Worm (Caenorhabditis elegans) whole organism, young adult: ENCODE measurements around the gene fbxa-39.

Source experiments
- F10E7.11 ChIP-seq: sonication (generic microtip); optimal IDR thresholded peaks from 2 replicates; lab custom pipeline; 2017; ENCODE audit warnings: mild to moderate bottlenecking, missing genetic modification characterization, moderate library complexity, missing compliant biosample characterization
- F39B2.1 ChIP-seq: fragments of 200-800 bp; sonication (Bioruptor generic); IDR thresholded peaks from 2 replicates; pipeline ENCODE4 v1.3.6; 2022; ENCODE audit warnings: missing genetic modification reagents, missing genetic modification characterization, missing compliant biosample characterization
- F55B11.4 ChIP-seq: sonication (generic microtip); optimal IDR thresholded peaks from 2 replicates; lab custom pipeline; 2016; ENCODE audit warnings: missing compliant biosample characterization, missing genetic modification characterization, borderline replicate concordance; ENCODE audit not compliant: insufficient read depth
- F57C9.4 ChIP-seq: sonication (generic microtip); optimal IDR thresholded peaks from 2 replicates; lab custom pipeline; 2017; ENCODE audit warnings: mild to moderate bottlenecking, missing genetic modification characterization, missing compliant biosample characterization
- K11D2.4 ChIP-seq: fragments of 200-800 bp; sonication (Bioruptor generic); IDR thresholded peaks from 2 replicates; pipeline ENCODE4 v1.3.6; 2022; ENCODE audit warnings: missing genetic modification reagents, missing genetic modification characterization, missing compliant biosample characterization
- K12H6.12 ChIP-seq: fragments of 200-800 bp; sonication (Bioruptor generic); optimal IDR thresholded peaks from 2 replicates; lab custom pipeline; 2018; ENCODE audit warnings: mild to moderate bottlenecking, missing genetic modification characterization, missing compliant biosample characterization
- Y56A3A.18 ChIP-seq: fragments of 200-800 bp; sonication (Bioruptor generic); IDR thresholded peaks from 2 replicates; pipeline ENCODE4 v1.3.6; 2022; ENCODE audit warnings: missing genetic modification reagents, missing genetic modification characterization, missing compliant biosample characterization
- akir-1 ChIP-seq: fragments of 200-800 bp; sonication (Bioruptor generic); optimal IDR thresholded peaks from 2 replicates; lab custom pipeline; 2018; ENCODE audit warnings: mild to moderate bottlenecking, missing genetic modification characterization, moderate library complexity, missing compliant biosample characterization
- atf-7 ChIP-seq: sonication (generic microtip); optimal IDR thresholded peaks from 2 replicates; lab custom pipeline; 2017; ENCODE audit warnings: mild to moderate bottlenecking, missing genetic modification characterization, missing compliant biosample characterization
- bed-1 ChIP-seq: fragments of 200-800 bp; sonication (Bioruptor generic); IDR thresholded peaks from 2 replicates; pipeline ENCODE4 v1.3.6; 2022; ENCODE audit warnings: missing genetic modification reagents, missing genetic modification characterization, missing compliant biosample characterization
- ceh-27 ChIP-seq: fragments of 200-800 bp; sonication (Bioruptor generic); optimal IDR thresholded peaks from 2 replicates; lab custom pipeline; 2018; ENCODE audit warnings: mild to moderate bottlenecking, missing genetic modification characterization, moderate library complexity, missing compliant biosample characterization
- dox-1 ChIP-seq: fragments of 200-800 bp; sonication (Bioruptor generic); IDR thresholded peaks from 2 replicates; pipeline ENCODE4 v1.3.6; 2022; ENCODE audit warnings: missing genetic modification reagents, missing genetic modification characterization, missing compliant biosample characterization
- dpff-1 ChIP-seq: sonication (generic microtip); optimal IDR thresholded peaks from 2 replicates; lab custom pipeline; 2017; ENCODE audit warnings: mild to moderate bottlenecking, missing genetic modification characterization, missing compliant biosample characterization
- egl-18 ChIP-seq: fragments of 200-800 bp; sonication (Bioruptor generic); IDR thresholded peaks from 2 replicates; pipeline ENCODE4 v1.3.6; 2022; ENCODE audit warnings: missing genetic modification reagents, missing genetic modification characterization, missing compliant biosample characterization
- egl-44 ChIP-seq: fragments of 200-800 bp; sonication (Bioruptor generic); IDR thresholded peaks from 2 replicates; pipeline ENCODE4 v1.3.6; 2022; ENCODE audit warnings: missing genetic modification reagents, missing genetic modification characterization, missing compliant biosample characterization
- fkh-3 ChIP-seq: sonication (generic microtip); optimal IDR thresholded peaks from 2 replicates; lab custom pipeline; 2016; ENCODE audit warnings: mild to moderate bottlenecking, missing genetic modification characterization, missing compliant biosample characterization
- gei-17 ChIP-seq: fragments of 200-800 bp; sonication (Bioruptor generic); optimal IDR thresholded peaks from 2 replicates; lab custom pipeline; 2018; ENCODE audit warnings: mild to moderate bottlenecking, missing genetic modification characterization, missing compliant biosample characterization
- hmg-1.2 ChIP-seq: fragments of 200-800 bp; sonication (Bioruptor generic); IDR thresholded peaks from 2 replicates; pipeline ENCODE4 v1.3.6; 2022; ENCODE audit warnings: missing genetic modification reagents, missing genetic modification characterization, missing compliant biosample characterization
- hrde-1 ChIP-seq: sonication (generic microtip); optimal IDR thresholded peaks from 2 replicates; lab custom pipeline; 2016; ENCODE audit warnings: missing genetic modification characterization, mild to moderate bottlenecking, missing compliant biosample characterization, moderate library complexity, missing genotype, missing genetic modification reagents, borderline replicate concordance
- let-607 ChIP-seq, 2 experiments: fragments of 200-800 bp in 1 of 2; sonication (Bioruptor generic) in 1 of 2; sonication (generic microtip) in 1 of 2; optimal IDR thresholded peaks; 2 replicates each; lab custom pipeline; 2016 to 2018; ENCODE audit warnings: mild to moderate bottlenecking in 2 of 2, missing compliant biosample characterization in 2 of 2, missing genetic modification characterization in 2 of 2, moderate library complexity in 2 of 2, missing genotype in 1 of 2
- lsy-27 ChIP-seq: sonication (generic microtip); optimal IDR thresholded peaks from 2 replicates; lab custom pipeline; 2017; ENCODE audit warnings: missing genetic modification characterization, mild to moderate bottlenecking, missing compliant biosample characterization, antibody characterized with exemption, missing genotype, borderline replicate concordance; ENCODE audit not compliant: insufficient read depth
- madf-10 ChIP-seq: sonication (generic microtip); optimal IDR thresholded peaks from 2 replicates; lab custom pipeline; 2016; ENCODE audit warnings: mild to moderate bottlenecking, missing genetic modification characterization, missing compliant biosample characterization
- madf-3 ChIP-seq: fragments of 200-800 bp; sonication (Bioruptor generic); IDR thresholded peaks from 2 replicates; pipeline ENCODE4 v1.3.6; 2022; ENCODE audit warnings: missing genetic modification reagents, missing genetic modification characterization, missing compliant biosample characterization
- mcd-1 ChIP-seq: fragments of 200-800 bp; sonication (Bioruptor generic); IDR thresholded peaks from 2 replicates; pipeline ENCODE4 v1.3.6; 2022; ENCODE audit warnings: missing genetic modification reagents, missing genetic modification characterization, missing compliant biosample characterization
- mxl-1 ChIP-seq: sonication (generic microtip); optimal IDR thresholded peaks from 2 replicates; lab custom pipeline; 2016; ENCODE audit warnings: missing genetic modification characterization, missing compliant biosample characterization
- nfya-2 ChIP-seq: fragments of 200-800 bp; sonication (Bioruptor generic); IDR thresholded peaks from 2 replicates; pipeline ENCODE4 v1.3.6; 2022; ENCODE audit warnings: missing genetic modification reagents, missing genetic modification characterization, missing compliant biosample characterization
- pha-4 ChIP-seq: fragments of 150-350 bp; sonication (generic microtip); optimal IDR thresholded peaks from 2 replicates; lab custom pipeline; 2014; ENCODE audit warnings: missing biosample characterization, missing genetic modification reagents, missing genetic modification characterization
- rcor-1 ChIP-seq: fragments of 200-800 bp; sonication (Bioruptor generic); IDR thresholded peaks from 2 replicates; pipeline ENCODE4 v1.3.6; 2022; ENCODE audit warnings: missing genetic modification reagents, missing genetic modification characterization, missing compliant biosample characterization
- repo-1 ChIP-seq: sonication (generic microtip); optimal IDR thresholded peaks from 2 replicates; lab custom pipeline; 2017; ENCODE audit warnings: mild to moderate bottlenecking, missing genetic modification characterization, missing compliant biosample characterization
- snpc-3.4 ChIP-seq: sonication (generic microtip); optimal IDR thresholded peaks from 2 replicates; lab custom pipeline; 2017; ENCODE audit warnings: missing genetic modification characterization, mild to moderate bottlenecking, missing compliant biosample characterization, antibody characterized with exemption, moderate library complexity, missing genotype, missing genetic modification reagents
- ztf-26 ChIP-seq: sonication (generic microtip); optimal IDR thresholded peaks from 2 replicates; lab custom pipeline; 2017; ENCODE audit warnings: missing genetic modification characterization, missing compliant biosample characterization

The fbxa-39 gene

ce11 chrIII:2232360-2232759 lies 40.5 kb upstream of the fbxa-39 start, which contains the start of gene fbxa-47 (continued):
- TF ChIP-seq madf-3, result no peak
- TF ChIP-seq lsy-27, result no peak

- TF ChIP-seq K12H6.12 (tag; lab: Kevin White, UChicago) (no peak), egl-44 (GFP tag; lab: Robert Waterston, UW) (no peak), F55B11.4 (tag; lab: Kevin White, UChicago) (no peak), snpc-3.4 (tag; lab: Kevin White, UChicago) (no peak), hrde-1 (no peak), bed-1 (GFP tag; lab: Robert Waterston, UW) (no peak), rcor-1 (GFP tag; lab: Robert Waterston, UW) (no peak), dpff-1 (no peak), ztf-26 (tag; lab: Kevin White, UChicago) (no peak), mxl-1 (no peak), repo-1 (tag; lab: Kevin White, UChicago) (no peak), ceh-27 (GFP tag; lab: Kevin White, UChicago) (no peak), F10E7.11 (tag; lab: Kevin White, UChicago) (no peak), akir-1 (no peak), nfya-2 (GFP tag; lab: Robert Waterston, UW) (no peak), fkh-3 (tag; lab: Kevin White, UChicago) (no peak)
Observed at ce11 chrIII:2233399-2233798, 39.4 kb upstream of the fbxa-39 start.

- TF ChIP-seq atf-7 (tag; lab: Kevin White, UChicago), result peak; percentile 28
- TF ChIP-seq fkh-3 (tag; lab: Kevin White, UChicago), result no peak
- TF ChIP-seq let-607 (tag; optimal IDR thresholded peaks at IDR 0.05; lab: Kevin White, UChicago), result no peak
Observed at ce11 chrIII:2234192-2234934, 38.5 kb upstream of the fbxa-39 start, which contains the start of gene C39B5.2. Gene C39B5.2, plus strand, starts transcription at chrIII:2234884.

- TF ChIP-seq gei-17 (GFP tag; lab: Kevin White, UChicago), result no peak
- TF ChIP-seq F57C9.4, result no peak
- no peak for TF ChIP-seq dox-1 (GFP tag; lab: Robert Waterston, UW)
- no peak for TF ChIP-seq F39B2.1 (GFP tag; lab: Robert Waterston, UW)
- TF ChIP-seq hmg-1.2, result no peak
- TF ChIP-seq egl-18 (GFP tag; lab: Robert Waterston, UW), result no peak
- TF ChIP-seq madf-10, result no peak
- TF ChIP-seq mxl-1, result no peak
- TF ChIP-seq, all 124 proteins: peak for 0
Observed at ce11 chrIII:2239587-2240144, 33.2 kb upstream of the fbxa-39 start, which contains the start of gene C39B5.10. Gene C39B5.10, minus strand, starts transcription at chrIII:2239637.

- TF ChIP-seq Y56A3A.18 (no peak), madf-10 (no peak), pha-4 (tag; lab: Kevin White, UChicago) (no peak), K11D2.4 (no peak), mcd-1 (GFP tag; lab: Robert Waterston, UW) (no peak)
Observed at ce11 chrIII:2240471-2240870, 32.4 kb upstream of the fbxa-39 start, which contains the start of gene srz-56. Gene srz-56, plus strand, starts transcription at chrIII:2240771.
